Fruit fly (Drosophila melanogaster): ENCODE results near the gene ovo.

DNA sequence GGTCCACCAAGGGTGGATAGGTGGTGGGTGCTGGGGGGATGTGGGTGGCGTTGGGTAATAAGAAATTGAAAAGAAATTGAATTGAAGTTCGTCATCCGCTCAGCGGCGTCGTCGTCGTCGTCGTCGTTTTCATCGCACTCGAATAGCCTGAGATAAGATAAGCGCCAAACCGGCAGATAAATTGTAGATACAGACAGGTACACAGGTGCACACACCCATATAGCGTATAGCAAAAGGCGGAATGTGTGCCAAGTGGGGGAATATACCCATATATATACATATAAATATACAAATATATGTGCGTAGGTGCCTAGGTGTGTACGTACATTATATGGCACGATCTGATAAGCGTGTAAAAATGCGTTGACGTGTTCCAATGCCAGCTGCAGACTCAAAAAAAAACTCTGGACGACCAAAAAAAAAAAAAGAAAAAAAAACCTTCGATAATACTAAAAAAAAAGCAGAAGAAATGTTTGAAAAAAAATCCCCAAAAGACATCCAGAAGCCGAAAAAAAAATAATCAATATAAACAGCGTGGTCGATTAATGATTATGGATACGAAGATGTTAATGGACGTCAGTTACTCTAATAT, 43.8 kb downstream of the ovo start:
- TF ChIP-seq svp (GFP tag) = no peak
- TF ChIP-seq fd85E (GFP tag; optimal IDR thresholded peaks at IDR 0.05) = no peak
- TF ChIP-seq Eip78C (GFP tag) = no peak

All from whole organism, prepupa.